Fruit fly (Drosophila melanogaster): Measurements from ENCODE around the gene nAChRalpha1.

dm6 chr3R:24367120-24367519, 89.8 kb downstream of the nAChRalpha1 start, which contains the start of gene CG42811:
- TF ChIP-seq CTCF (optimal IDR thresholded peaks at IDR 0.05) (no peak), CG8478 (optimal IDR thresholded peaks at IDR 0.05) (no peak)
